Worm (Caenorhabditis elegans) whole organism, late embryonic: ENCODE measurements around the gene B0244.16.

ENCODE experiments used
- C08G9.2 ChIP-seq: sonication (generic microtip); optimal IDR thresholded peaks from 2 replicates; lab custom pipeline; 2016; ENCODE audit warnings: mild to moderate bottlenecking, missing genetic modification characterization, moderate library complexity, missing compliant biosample characterization
- K02D7.2 ChIP-seq: sonication (generic microtip); optimal IDR thresholded peaks from 2 replicates; lab custom pipeline; 2017; ENCODE audit warnings: mild to moderate bottlenecking, missing genetic modification characterization, missing compliant biosample characterization
- T23F11.4 ChIP-seq: fragments of 200-800 bp; sonication (Bioruptor generic); optimal IDR thresholded peaks from 2 replicates; lab custom pipeline; 2018; ENCODE audit warnings: mild to moderate bottlenecking, missing genetic modification characterization, missing compliant biosample characterization
- ahr-1 ChIP-seq: sonication (generic microtip); optimal IDR thresholded peaks from 2 replicates; lab custom pipeline; 2016; ENCODE audit warnings: missing genetic modification characterization, missing compliant biosample characterization
- ama-1 ChIP-seq: fragments of 150-350 bp; optimal IDR thresholded peaks from 2 replicates; lab custom pipeline; 2014
- ceh-14 ChIP-seq: sonication (generic microtip); optimal IDR thresholded peaks from 2 replicates; lab custom pipeline; 2016; ENCODE audit warnings: missing genotype, missing genetic modification characterization, missing compliant biosample characterization
- ceh-18 ChIP-seq: sonication (generic microtip); optimal IDR thresholded peaks from 2 replicates; lab custom pipeline; 2016; ENCODE audit warnings: missing genetic modification characterization, missing compliant biosample characterization
- ceh-19 ChIP-seq: fragments of 200-800 bp; sonication (Bioruptor generic); optimal IDR thresholded peaks from 2 replicates; lab custom pipeline; 2018; ENCODE audit warnings: mild to moderate bottlenecking, missing genetic modification characterization, missing compliant biosample characterization
- ceh-2 ChIP-seq: sonication (generic microtip); optimal IDR thresholded peaks from 2 replicates; lab custom pipeline; 2016; ENCODE audit warnings: missing genotype, missing genetic modification characterization, missing compliant biosample characterization
- ceh-22 ChIP-seq: sonication (generic microtip); optimal IDR thresholded peaks from 2 replicates; lab custom pipeline; 2017; ENCODE audit warnings: missing biosample characterization, missing genetic modification characterization
- ceh-24 ChIP-seq: sonication (generic microtip); optimal IDR thresholded peaks from 2 replicates; lab custom pipeline; 2016; ENCODE audit warnings: mild to moderate bottlenecking, missing genetic modification characterization, missing compliant biosample characterization
- ceh-30 ChIP-seq: fragments of 150-350 bp; optimal IDR thresholded peaks from 2 replicates; lab custom pipeline; 2014; ENCODE audit warnings: missing biosample characterization, missing genetic modification characterization
- ceh-34 ChIP-seq: sonication (generic microtip); optimal IDR thresholded peaks from 2 replicates; lab custom pipeline; 2016; ENCODE audit warnings: mild to moderate bottlenecking, missing genetic modification characterization, missing compliant biosample characterization
- ceh-45 ChIP-seq: fragments of 200-800 bp; sonication (Bioruptor generic); IDR thresholded peaks from 2 replicates; pipeline ENCODE4 v1.3.6; 2022; ENCODE audit warnings: missing genetic modification reagents, missing genetic modification characterization, missing compliant biosample characterization
- ceh-48 ChIP-seq: sonication (generic microtip); optimal IDR thresholded peaks from 2 replicates; lab custom pipeline; 2016; ENCODE audit warnings: missing genetic modification characterization, inconsistent platforms, missing compliant biosample characterization
- ceh-6 ChIP-seq: fragments of 200-800 bp; sonication (Bioruptor generic); optimal IDR thresholded peaks from 2 replicates; lab custom pipeline; 2018; ENCODE audit warnings: mild to moderate bottlenecking, missing genetic modification characterization, missing compliant biosample characterization
- ceh-9 ChIP-seq: sonication (generic microtip); optimal IDR thresholded peaks from 2 replicates; lab custom pipeline; 2016; ENCODE audit warnings: mild to moderate bottlenecking, missing genetic modification characterization, inconsistent platforms, missing compliant biosample characterization
- elt-4 ChIP-seq: sonication (generic microtip); optimal IDR thresholded peaks from 2 replicates; lab custom pipeline; 2016; ENCODE audit warnings: missing genetic modification characterization, missing compliant biosample characterization
- ets-4 ChIP-seq: sonication (generic microtip); optimal IDR thresholded peaks from 2 replicates; lab custom pipeline; 2016; ENCODE audit warnings: missing genetic modification characterization, missing compliant biosample characterization
- eyg-1 ChIP-seq: sonication (generic microtip); optimal IDR thresholded peaks from 2 replicates; lab custom pipeline; 2016; ENCODE audit warnings: missing genotype, missing genetic modification characterization, missing compliant biosample characterization
- gmeb-2 ChIP-seq: sonication (generic microtip); optimal IDR thresholded peaks from 2 replicates; lab custom pipeline; 2016; ENCODE audit warnings: missing genetic modification characterization, inconsistent platforms, missing compliant biosample characterization
- hlh-15 ChIP-seq: sonication (generic microtip); optimal IDR thresholded peaks from 2 replicates; lab custom pipeline; 2016; ENCODE audit warnings: missing genetic modification characterization, missing compliant biosample characterization
- hlh-30 ChIP-seq: sonication (generic microtip); optimal IDR thresholded peaks from 2 replicates; lab custom pipeline; 2017; ENCODE audit warnings: antibody characterized with exemption, missing genetic modification characterization, missing compliant biosample characterization; ENCODE audit not compliant: insufficient read depth
- hlh-6 ChIP-seq: sonication (generic microtip); optimal IDR thresholded peaks from 2 replicates; lab custom pipeline; 2016; ENCODE audit warnings: missing genotype, missing genetic modification characterization, missing compliant biosample characterization
- hlh-8 ChIP-seq: sonication (generic microtip); optimal IDR thresholded peaks from 2 replicates; lab custom pipeline; 2016; ENCODE audit warnings: missing genotype, missing genetic modification characterization, missing compliant biosample characterization
- lim-6 ChIP-seq: sonication (generic microtip); optimal IDR thresholded peaks from 2 replicates; lab custom pipeline; 2016; ENCODE audit warnings: missing genetic modification characterization, missing compliant biosample characterization
- lin-11 ChIP-seq: fragments of 200-800 bp; sonication (Bioruptor generic); optimal IDR thresholded peaks from 2 replicates; lab custom pipeline; 2018; ENCODE audit warnings: mild to moderate bottlenecking, missing genetic modification characterization, missing compliant biosample characterization
- madf-2 ChIP-seq: sonication (generic microtip); optimal IDR thresholded peaks from 2 replicates; lab custom pipeline; 2017; ENCODE audit warnings: missing genetic modification characterization, missing compliant biosample characterization
- mec-3 ChIP-seq: sonication (generic microtip); optimal IDR thresholded peaks from 2 replicates; lab custom pipeline; 2016; ENCODE audit warnings: borderline replicate concordance, missing genetic modification characterization, missing compliant biosample characterization
- nfya-1 ChIP-seq: sonication (generic microtip); optimal IDR thresholded peaks from 2 replicates; lab custom pipeline; 2017; ENCODE audit warnings: missing genetic modification characterization, mild to moderate bottlenecking, missing compliant biosample characterization, antibody characterized with exemption, moderate library complexity
- npax-4 ChIP-seq: sonication (generic microtip); optimal IDR thresholded peaks from 2 replicates; lab custom pipeline; 2016; ENCODE audit warnings: missing genetic modification characterization, missing compliant biosample characterization
- odd-2 ChIP-seq: sonication (generic microtip); optimal IDR thresholded peaks from 2 replicates; lab custom pipeline; 2017; ENCODE audit warnings: antibody characterized with exemption, mild to moderate bottlenecking, missing genetic modification characterization, missing compliant biosample characterization
- pat-9 ChIP-seq: fragments of 200-800 bp; sonication (Bioruptor generic); optimal IDR thresholded peaks from 2 replicates; lab custom pipeline; 2018; ENCODE audit warnings: mild to moderate bottlenecking, missing genetic modification characterization, moderate library complexity, missing compliant biosample characterization
- pqm-1 ChIP-seq: sonication (generic microtip); optimal IDR thresholded peaks from 2 replicates; lab custom pipeline; 2016; ENCODE audit warnings: missing genetic modification characterization, missing compliant biosample characterization
- rnt-1 ChIP-seq: sonication (generic microtip); optimal IDR thresholded peaks from 2 replicates; lab custom pipeline; 2016; ENCODE audit warnings: missing genetic modification characterization, missing compliant biosample characterization
- sox-2 ChIP-seq: fragments of 200-800 bp; sonication (Bioruptor generic); IDR thresholded peaks from 2 replicates; pipeline ENCODE4 v1.3.6; 2022; ENCODE audit warnings: missing genetic modification reagents, missing genetic modification characterization, missing compliant biosample characterization
- syd-9 ChIP-seq: sonication (generic microtip); optimal IDR thresholded peaks from 2 replicates; lab custom pipeline; 2016; ENCODE audit warnings: mild to moderate bottlenecking, missing genetic modification characterization, moderate library complexity, missing compliant biosample characterization
- tbx-7 ChIP-seq: sonication (generic microtip); optimal IDR thresholded peaks from 2 replicates; lab custom pipeline; 2016; ENCODE audit warnings: missing genotype, missing genetic modification characterization, missing compliant biosample characterization
- unc-86 ChIP-seq: sonication (generic microtip); optimal IDR thresholded peaks from 2 replicates; lab custom pipeline; 2016; ENCODE audit warnings: missing genetic modification characterization, missing compliant biosample characterization
- ztf-16 ChIP-seq: sonication (generic microtip); optimal IDR thresholded peaks from 2 replicates; lab custom pipeline; 2017; ENCODE audit warnings: missing genetic modification characterization, missing compliant biosample characterization

Gene B0244.16

ce11 chrIII:5721888-5722287 is 18.9 kb upstream of the B0244.16 start (continued):
- TF ChIP-seq C08G9.2 (tag; lab: Kevin White, UChicago) (peak; percentile 85), hlh-8 (tag; lab: Kevin White, UChicago) (peak; percentile 4), pqm-1 (peak; percentile 61), ztf-16 (tag; lab: Kevin White, UChicago) (no peak), ceh-24 (tag; lab: Kevin White, UChicago) (no peak), ceh-2 (tag; lab: Kevin White, UChicago) (no peak), ceh-19 (GFP tag; lab: Kevin White, UChicago) (no peak), ets-4 (tag; lab: Kevin White, UChicago) (peak; percentile 94), nfya-1 (tag; lab: Kevin White, UChicago) (no peak), unc-86 (no peak), ceh-48 (peak; percentile 47), elt-4 (tag; lab: Kevin White, UChicago) (no peak)

DNA sequence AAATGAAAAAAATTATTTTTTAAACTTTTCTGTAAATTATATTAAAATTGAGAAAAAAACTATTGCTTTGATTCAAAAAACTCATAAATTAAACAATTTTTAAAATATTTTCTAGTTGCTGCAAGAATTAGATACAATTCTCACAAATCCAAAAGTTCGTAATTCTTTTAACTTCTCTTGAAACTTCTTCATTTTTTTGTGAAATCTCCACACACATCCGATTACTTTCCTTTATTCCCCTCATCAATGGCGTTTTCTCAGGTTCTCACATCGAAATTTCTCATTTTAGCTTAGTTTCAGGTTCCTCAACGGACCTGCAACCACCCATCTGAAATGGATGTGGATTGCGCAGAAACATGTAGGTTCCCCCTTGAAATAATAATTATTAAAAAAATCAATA is 18.2 kb upstream of the B0244.16 start, which contains the start of gene wrm-1:
wrm-1 (plus strand) TSS at position 301 of the 400 bp plus-strand sequence.
- TF ChIP-seq elt-4 (tag; lab: Kevin White, UChicago) = no peak

ce11 chrIII:5727827-5728226 is 12.9 kb upstream of the B0244.16 start, which contains the start of gene egg-1:
Gene egg-1, plus strand, starts transcription at chrIII:5728180.
- TF ChIP-seq rnt-1 (no peak), ceh-6 (GFP tag; lab: Kevin White, UChicago) (no peak), ahr-1 (tag; lab: Kevin White, UChicago) (no peak), ceh-45 (GFP tag; lab: Robert Waterston, UW) (no peak), eyg-1 (tag; lab: Kevin White, UChicago) (no peak), nfya-1 (tag; lab: Kevin White, UChicago) (no peak), K02D7.2 (tag; lab: Kevin White, UChicago) (no peak), ceh-34 (no peak), T23F11.4 (GFP tag; lab: Kevin White, UChicago) (no peak), ceh-22 (tag; lab: Kevin White, UChicago) (no peak), ceh-9 (tag; lab: Kevin White, UChicago) (no peak), hlh-8 (tag; lab: Kevin White, UChicago) (no peak), hlh-30 (tag; lab: Kevin White, UChicago) (no peak), odd-2 (tag; lab: Kevin White, UChicago) (no peak), ceh-30 (no peak), ceh-48 (no peak), hlh-15 (tag; lab: Kevin White, UChicago) (no peak), npax-4 (tag; lab: Kevin White, UChicago) (no peak), hlh-6 (no peak), ets-4 (tag; lab: Kevin White, UChicago) (no peak)

- TF ChIP-seq gmeb-2 (tag; lab: Kevin White, UChicago) = no peak
- no peak for TF ChIP-seq madf-2 (tag; lab: Kevin White, UChicago)
- TF ChIP-seq ceh-6 (GFP tag; lab: Kevin White, UChicago) = no peak
- no peak for TF ChIP-seq ama-1
- no peak for TF ChIP-seq ceh-18 (tag; lab: Kevin White, UChicago)
- no peak for TF ChIP-seq pat-9 (tag; lab: Kevin White, UChicago)
- no peak for TF ChIP-seq K02D7.2 (tag; lab: Kevin White, UChicago)
- no peak for TF ChIP-seq mec-3
- TF ChIP-seq ceh-34 = no peak
- no peak for TF ChIP-seq sox-2 (GFP tag; lab: Robert Waterston, UW)
- no peak for TF ChIP-seq hlh-8 (tag; lab: Kevin White, UChicago)
Observed at ce11 chrIII:5729367-5729766, 11.4 kb upstream of the B0244.16 start.

ce11 chrIII:5730041-5730440 is 10.7 kb upstream of the B0244.16 start:
- no peak for TF ChIP-seq lin-11 (tag; lab: Kevin White, UChicago)
- TF ChIP-seq lim-6 (tag; lab: Kevin White, UChicago) = no peak
- TF ChIP-seq ceh-30 = no peak
- TF ChIP-seq syd-9 (tag; lab: Kevin White, UChicago) = no peak
- no peak for TF ChIP-seq ztf-16 (tag; lab: Kevin White, UChicago)
- no peak for TF ChIP-seq ceh-14
- no peak for TF ChIP-seq unc-86
- TF ChIP-seq tbx-7 (tag; lab: Kevin White, UChicago) = no peak
- no peak for TF ChIP-seq hlh-15 (tag; lab: Kevin White, UChicago)
- TF ChIP-seq ceh-9 (tag; lab: Kevin White, UChicago) = no peak
- TF ChIP-seq, all 69 proteins: peak for 0
